Fruit fly (Drosophila melanogaster) whole organism, embryonic: ENCODE data around the gene CG13059.

ENCODE experiments used
- B-H1 ChIP-seq: fragments of 200-800 bp; sonication (Bioruptor generic); IDR thresholded peaks from 3 replicates; pipeline ENCODE4 v1.3.6; 2022; ENCODE audit warnings: missing biosample characterization, missing genetic modification characterization
- BtbVII ChIP-seq: fragments of 200-800 bp; sonication (Bioruptor generic); optimal IDR thresholded peaks from 3 replicates; lab custom pipeline; 2017; ENCODE audit warnings: missing biosample characterization, mild to moderate bottlenecking, missing genetic modification characterization
- C15 ChIP-seq: fragments of 200-800 bp; sonication (Bioruptor generic); IDR thresholded peaks from 3 replicates; pipeline ENCODE4 v1.3.6; 2022; ENCODE audit warnings: missing biosample characterization, missing genetic modification characterization
- CG10267 ChIP-seq: fragments of 200-800 bp; sonication (Bioruptor generic); optimal IDR thresholded peaks from 2 replicates; lab custom pipeline; 2018; ENCODE audit warnings: missing biosample characterization, mild to moderate bottlenecking, missing genetic modification characterization, moderate library complexity
- CG11695 ChIP-seq: fragments of 200-800 bp; sonication (Bioruptor generic); IDR thresholded peaks from 3 replicates; pipeline ENCODE4 v1.3.6; 2022; ENCODE audit warnings: missing biosample characterization, missing genetic modification characterization
- CG12155 ChIP-seq: fragments of 200-800 bp; sonication (Bioruptor generic); optimal IDR thresholded peaks from 3 replicates; lab custom pipeline; 2016; ENCODE audit warnings: missing biosample characterization, missing genetic modification characterization
- CG13123 ChIP-seq: fragments of 200-800 bp; sonication (Bioruptor generic); optimal IDR thresholded peaks from 2 replicates; lab custom pipeline; 2016; ENCODE audit warnings: missing biosample characterization, missing genetic modification characterization
- CG14441 ChIP-seq: fragments of 200-800 bp; sonication (Bioruptor generic); IDR thresholded peaks from 2 replicates; pipeline ENCODE4 v1.3.6; 2022; ENCODE audit warnings: missing biosample characterization, missing genetic modification characterization
- CG18011 ChIP-seq: fragments of 200-800 bp; sonication (Bioruptor generic); optimal IDR thresholded peaks from 2 replicates; lab custom pipeline; 2017; ENCODE audit warnings: missing biosample characterization, missing genetic modification characterization, mild to moderate bottlenecking, moderate library complexity, missing genotype
- CG18262 ChIP-seq: fragments of 200-800 bp; optimal IDR thresholded peaks from 3 replicates; lab custom pipeline; 2019; ENCODE audit warnings: missing biosample characterization, mild to moderate bottlenecking, missing genetic modification characterization, moderate library complexity
- CG2199 ChIP-seq: fragments of 200-800 bp; sonication (Bioruptor generic); IDR thresholded peaks from 3 replicates; pipeline ENCODE4 v1.3.6; 2022; ENCODE audit warnings: missing biosample characterization, missing genetic modification characterization
- CG31388 ChIP-seq: fragments of 200-800 bp; sonication (Bioruptor generic); optimal IDR thresholded peaks from 2 replicates; lab custom pipeline; 2016; ENCODE audit warnings: missing biosample characterization, missing genetic modification characterization
- CG3847 ChIP-seq: fragments of 200-800 bp; sonication (Bioruptor generic); IDR thresholded peaks from 2 replicates; pipeline ENCODE4 v1.3.6; 2022; ENCODE audit warnings: missing biosample characterization, missing genetic modification characterization
- CG4707 ChIP-seq: fragments of 200-800 bp; sonication (Bioruptor generic); optimal IDR thresholded peaks from 2 replicates; lab custom pipeline; 2018; ENCODE audit warnings: missing biosample characterization, mild to moderate bottlenecking, missing genetic modification characterization, moderate library complexity
- CG4730 ChIP-seq: fragments of 200-800 bp; sonication (Bioruptor generic); IDR thresholded peaks from 2 replicates; pipeline ENCODE4 v1.3.6; 2022; ENCODE audit warnings: missing biosample characterization, missing genetic modification characterization
- CG7839 ChIP-seq: fragments of 200-800 bp; sonication (Bioruptor generic); optimal IDR thresholded peaks from 3 replicates; lab custom pipeline; 2018; ENCODE audit warnings: missing biosample characterization, mild to moderate bottlenecking, missing genetic modification characterization, moderate library complexity
- CG7963 ChIP-seq: fragments of 200-800 bp; sonication (Bioruptor generic); IDR thresholded peaks from 3 replicates; pipeline ENCODE4 v1.3.6; 2022; ENCODE audit warnings: missing biosample characterization, missing genetic modification characterization; ENCODE audit not compliant: partially characterized antibody
- CG7987 ChIP-seq: fragments of 200-800 bp; sonication (Bioruptor generic); optimal IDR thresholded peaks from 2 replicates; lab custom pipeline; 2018; ENCODE audit warnings: missing biosample characterization, mild to moderate bottlenecking, missing genetic modification characterization, moderate library complexity
- CG8359 ChIP-seq: fragments of 200-800 bp; sonication (Bioruptor generic); optimal IDR thresholded peaks from 2 replicates; lab custom pipeline; 2017; ENCODE audit warnings: missing biosample characterization, mild to moderate bottlenecking, missing genetic modification characterization, borderline replicate concordance
- CG8478 ChIP-seq: fragments of >200 bp; optimal IDR thresholded peaks from 2 replicates; lab custom pipeline; 2018
- CG9817 ChIP-seq: fragments of 200-800 bp; sonication (Bioruptor generic); optimal IDR thresholded peaks from 2 replicates; lab custom pipeline; 2018; ENCODE audit warnings: missing biosample characterization, mild to moderate bottlenecking, missing genetic modification characterization, moderate library complexity
- CG9932 ChIP-seq: fragments of 200-800 bp; sonication (Bioruptor generic); IDR thresholded peaks from 2 replicates; pipeline ENCODE4 v1.3.6; 2022; ENCODE audit warnings: missing biosample characterization, missing genetic modification characterization
- CoRest ChIP-seq: fragments of 200-800 bp; sonication (Bioruptor generic); optimal IDR thresholded peaks from 3 replicates; lab custom pipeline; 2018; ENCODE audit warnings: missing biosample characterization, mild to moderate bottlenecking, missing genetic modification characterization, moderate library complexity
- Dad ChIP-seq: fragments of 200-800 bp; sonication (Bioruptor generic); optimal IDR thresholded peaks from 3 replicates; lab custom pipeline; 2016; ENCODE audit warnings: missing biosample characterization, missing genetic modification characterization
- Dbx ChIP-seq: fragments of 200-800 bp; sonication (Bioruptor generic); IDR thresholded peaks from 3 replicates; pipeline ENCODE4 v1.3.6; 2022; ENCODE audit warnings: missing biosample characterization, missing genetic modification characterization
- Dll ChIP-seq: fragments of 200-800 bp; sonication (Bioruptor generic); IDR thresholded peaks from 4 replicates; pipeline ENCODE4 v1.3.6; 2022; ENCODE audit warnings: missing biosample characterization, missing genetic modification characterization; ENCODE audit not compliant: partially characterized antibody
- Drgx ChIP-seq: fragments of 200-800 bp; sonication (Bioruptor generic); IDR thresholded peaks from 2 replicates; pipeline ENCODE4 v1.3.6; 2022; ENCODE audit warnings: missing biosample characterization, missing genetic modification characterization
- Hsf ChIP-seq: fragments of 200-800 bp; sonication (Bioruptor generic); optimal IDR thresholded peaks from 3 replicates; lab custom pipeline; 2016; ENCODE audit warnings: missing biosample characterization, missing genetic modification characterization
- Lpt ChIP-seq: fragments of >200 bp; optimal IDR thresholded peaks from 2 replicates; lab custom pipeline; 2018; ENCODE audit warnings: missing biosample characterization, missing genetic modification characterization
- Med ChIP-seq: fragments of 200-800 bp; sonication (Bioruptor generic); peaks from one replicate; lab custom pipeline; 2016; ENCODE audit warnings: missing biosample characterization, missing genetic modification characterization, mild to moderate bottlenecking, inconsistent platforms, moderate library complexity
- Meics ChIP-seq: fragments of 200-800 bp; sonication (Bioruptor generic); optimal IDR thresholded peaks from 2 replicates; lab custom pipeline; 2017; ENCODE audit warnings: missing biosample characterization, mild to moderate bottlenecking, missing genetic modification characterization
- NfI ChIP-seq: fragments of 200-800 bp; sonication (Bioruptor generic); optimal IDR thresholded peaks from 3 replicates; lab custom pipeline; 2018; ENCODE audit warnings: missing biosample characterization, mild to moderate bottlenecking, missing genetic modification characterization, moderate library complexity
- Oli ChIP-seq: fragments of 200-800 bp; sonication (Bioruptor generic); optimal IDR thresholded peaks from 2 replicates; lab custom pipeline; 2018; ENCODE audit warnings: missing biosample characterization, mild to moderate bottlenecking, missing genetic modification characterization, moderate library complexity
- Sox100B ChIP-seq: fragments of 200-800 bp; sonication (Bioruptor generic); optimal IDR thresholded peaks from 3 replicates; lab custom pipeline; 2018; ENCODE audit warnings: missing biosample characterization, mild to moderate bottlenecking, missing genetic modification characterization
- YL-1 ChIP-seq: fragments of 200-800 bp; sonication (Bioruptor generic); optimal IDR thresholded peaks from 3 replicates; lab custom pipeline; 2017; ENCODE audit warnings: missing biosample characterization, mild to moderate bottlenecking, missing genetic modification characterization
- bcd ChIP-seq: fragments of 200-800 bp; sonication (Bioruptor generic); optimal IDR thresholded peaks from 2 replicates; lab custom pipeline; 2017; ENCODE audit warnings: missing biosample characterization, mild to moderate bottlenecking, missing genetic modification characterization
- bsh ChIP-seq, 2 experiments: fragments of 200-800 bp; sonication (Bioruptor generic); optimal IDR thresholded peaks; 2 replicates each; lab custom pipeline; 2017 to 2018; ENCODE audit warnings: mild to moderate bottlenecking in 2 of 2, missing biosample characterization in 2 of 2, missing genetic modification characterization in 2 of 2, moderate library complexity in 1 of 2
- danr ChIP-seq: fragments of 200-800 bp; sonication (Bioruptor generic); IDR thresholded peaks from 2 replicates; pipeline ENCODE4 v1.3.6; 2022; ENCODE audit warnings: missing biosample characterization, missing genetic modification characterization
- grau ChIP-seq: fragments of 200-800 bp; optimal IDR thresholded peaks from 3 replicates; lab custom pipeline; 2019; ENCODE audit warnings: missing biosample characterization, mild to moderate bottlenecking, missing genetic modification characterization, moderate library complexity
- hb ChIP-seq: fragments of 200-800 bp; sonication (Bioruptor generic); IDR thresholded peaks from 3 replicates; pipeline ENCODE4 v1.3.6; 2022; ENCODE audit warnings: missing biosample characterization, missing genetic modification characterization; ENCODE audit not compliant: partially characterized antibody
- hth ChIP-seq: fragments of >200 bp; optimal IDR thresholded peaks from 2 replicates; lab custom pipeline; 2017; ENCODE audit warnings: inconsistent platforms
- nom ChIP-seq: fragments of 200-800 bp; sonication (Bioruptor generic); optimal IDR thresholded peaks from 2 replicates; lab custom pipeline; 2017; ENCODE audit warnings: missing biosample characterization, missing genetic modification characterization, mild to moderate bottlenecking, moderate library complexity, missing genetic modification reagents
- pho ChIP-seq: fragments of 200-800 bp; sonication (Bioruptor generic); optimal IDR thresholded peaks from 2 replicates; lab custom pipeline; 2016; ENCODE audit warnings: missing biosample characterization, missing genetic modification characterization
- salm ChIP-seq: fragments of 200-800 bp; sonication (Bioruptor generic); optimal IDR thresholded peaks from 2 replicates; lab custom pipeline; 2018; ENCODE audit warnings: missing biosample characterization, mild to moderate bottlenecking, missing genetic modification characterization
- scrt ChIP-seq: fragments of 200-800 bp; sonication (Bioruptor generic); optimal IDR thresholded peaks from 2 replicates; lab custom pipeline; 2018; ENCODE audit warnings: missing biosample characterization, mild to moderate bottlenecking, missing genetic modification characterization, moderate library complexity
- sens ChIP-seq: fragments of 200-800 bp; sonication (Bioruptor generic); peaks from one replicate; lab custom pipeline; 2016; ENCODE audit warnings: missing biosample characterization, missing genetic modification characterization
- seq ChIP-seq: fragments of 200-800 bp; sonication (Bioruptor generic); IDR thresholded peaks from 2 replicates; pipeline ENCODE4 v1.3.6; 2022; ENCODE audit warnings: missing biosample characterization, missing genetic modification characterization
- slou ChIP-seq: fragments of 200-800 bp; sonication (Bioruptor generic); optimal IDR thresholded peaks from 3 replicates; lab custom pipeline; 2016; ENCODE audit warnings: missing biosample characterization, missing genetic modification characterization
- trem ChIP-seq: fragments of 200-800 bp; optimal IDR thresholded peaks from 3 replicates; lab custom pipeline; 2019; ENCODE audit warnings: missing biosample characterization, mild to moderate bottlenecking, missing genetic modification characterization, moderate library complexity

CG13059 gene

dm6 chr3L:16361200-16361815, 37.8 kb downstream of the CG13059 start:
- TF ChIP-seq Drgx (peak; percentile 21; the same call in 1 of the 2 replicates), BtbVII (GFP tag; lab: Kevin White, UChicago) (no peak), C15 (GFP tag; lab: Robert Waterston, UW) (no peak), CG8478 (peak; percentile 45), CG3847 (GFP tag; lab: Robert Waterston, UW) (peak; percentile 7; the same call in 1 of the 2 replicates), Dbx (GFP tag; lab: Robert Waterston, UW) (0 out of 3 replicates have a peak, but pooled peaks have one; percentile 12), CG12155 (GFP tag; lab: Kevin White, UChicago) (no peak), seq (GFP tag; lab: Robert Waterston, UW) (no peak), bsh (GFP tag; optimal IDR thresholded peaks at IDR 0.05; lab: Kevin White, UChicago) (peak in 1 of 2 experiments; percentile 89), CG9932 (GFP tag; lab: Robert Waterston, UW) (0 out of 2 replicates have a peak, but pooled peaks have one; percentile 12), nom (peak; percentile 94), CG7963 (no peak), hb (GFP tag; lab: Robert Waterston, UW) (0 out of 3 replicates have a peak, but pooled peaks have one; percentile 28), CG13123 (GFP tag; lab: Kevin White, UChicago) (no peak), hth (no peak), CG11695 (GFP tag; lab: Robert Waterston, UW) (no peak), Med (GFP tag; lab: Kevin White, UChicago) (peak; percentile 57), trem (no peak)

dm6 chr3L:16362119-16362653, 38.7 kb downstream of the CG13059 start, which contains the start of gene Cpr72Ea:
Gene Cpr72Ea, plus strand, starts transcription at chr3L:16362603.
- TF ChIP-seq sens (no peak), scrt (GFP tag; lab: Kevin White, UChicago) (no peak), Meics (GFP tag; lab: Kevin White, UChicago) (no peak), Lpt (GFP tag; lab: Kevin White, UChicago) (no peak), Dad (GFP tag; lab: Kevin White, UChicago) (no peak), YL-1 (GFP tag; lab: Kevin White, UChicago) (no peak), Dll (GFP tag; lab: Robert Waterston, UW) (no peak), CoRest (no peak), trem (no peak), CG8359 (GFP tag; lab: Kevin White, UChicago) (no peak), CG31388 (no peak), CG4707 (GFP tag; lab: Kevin White, UChicago) (no peak), CG10267 (no peak), CG4730 (GFP tag; lab: Robert Waterston, UW) (no peak), CG7987 (GFP tag; lab: Kevin White, UChicago) (no peak), danr (no peak), Sox100B (GFP tag; lab: Kevin White, UChicago) (no peak), pho (GFP tag; lab: Kevin White, UChicago) (no peak), NfI (GFP tag; lab: Kevin White, UChicago) (no peak)

- TF ChIP-seq salm (no peak), Oli (tag; lab: Kevin White, UChicago) (no peak), bcd (GFP tag; lab: Kevin White, UChicago) (no peak), bsh (GFP tag; optimal IDR thresholded peaks at IDR 0.05; lab: Kevin White, UChicago) (peak in 1 of 2 experiments; percentile 64), CG18262 (tag; lab: Kevin White, UChicago) (no peak), B-H1 (GFP tag; lab: Robert Waterston, UW) (no peak), CG9817 (tag; lab: Kevin White, UChicago) (no peak), CG2199 (GFP tag; lab: Robert Waterston, UW) (no peak), grau (tag; lab: Kevin White, UChicago) (peak; percentile 5), CG18011 (no peak), slou (no peak), Hsf (GFP tag; lab: Kevin White, UChicago) (peak; percentile 6), CG14441 (no peak), CG7839 (peak; percentile 8)
These were observed 40.7 kb downstream of the CG13059 start for dm6 chr3L:16364182-16364581.
